Worm (Caenorhabditis elegans): ENCODE measurements around the gene icap-1.

DNA sequence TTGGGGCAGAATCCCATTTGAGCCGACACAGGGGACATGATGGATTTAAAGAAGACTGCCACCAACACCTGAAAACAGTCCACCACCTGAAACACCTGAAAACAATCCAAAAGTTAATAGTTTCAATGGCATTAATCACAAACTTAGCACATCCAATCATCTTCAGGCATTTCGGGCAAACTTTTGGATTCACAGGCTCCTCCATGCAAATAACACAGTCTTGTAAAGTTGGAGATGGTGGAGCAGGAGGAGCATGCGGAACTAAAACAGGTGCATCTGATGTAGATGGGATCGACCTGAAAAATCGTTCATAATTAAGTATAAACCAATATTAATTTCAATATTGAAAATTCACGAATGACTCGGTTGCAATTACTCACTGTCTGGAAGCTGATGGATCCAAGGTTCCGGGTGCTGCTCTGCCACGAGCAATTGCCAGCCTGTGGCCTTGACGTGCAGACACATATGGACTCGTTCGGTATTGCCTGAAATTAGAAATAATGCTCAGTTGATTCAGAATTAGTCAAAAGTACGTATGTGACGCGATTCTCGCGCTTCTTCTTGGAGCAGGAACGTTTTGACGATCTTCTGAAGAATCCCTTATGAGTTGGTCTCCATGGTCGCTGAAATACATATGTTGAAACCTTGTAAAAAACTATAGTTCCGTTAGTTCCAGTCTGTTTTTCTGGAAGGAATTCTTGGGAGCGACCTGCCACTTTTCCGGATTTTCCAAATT is 47.8 kb upstream of the icap-1 start:
- TF ChIP-seq K02D7.2 (tag; optimal IDR thresholded peaks at IDR 0.05) (no peak), pat-9 (tag; optimal IDR thresholded peaks at IDR 0.05) (no peak), ceh-31 (tag; optimal IDR thresholded peaks at IDR 0.05) (no peak)

Data from whole organism, late embryonic.